Worm (Caenorhabditis elegans) whole organism, L4 larva: ENCODE data around the gene oig-8.

ENCODE experiments used
- ZK546.5 ChIP-seq, 2 experiments: sonication (generic microtip); optimal IDR thresholded peaks; 2 replicates each; lab custom pipeline; 2017; ENCODE audit warnings: missing biosample characterization in 2 of 2, missing genetic modification characterization in 2 of 2
- jun-1 ChIP-seq: fragments of 150-350 bp; optimal IDR thresholded peaks from 2 replicates; lab custom pipeline; 2014; ENCODE audit warnings: missing biosample characterization, missing genetic modification reagents, missing genetic modification characterization
- lin-39 ChIP-seq: fragments of 150-350 bp; optimal IDR thresholded peaks from 2 replicates; lab custom pipeline; 2014; ENCODE audit warnings: missing biosample characterization, missing genetic modification reagents, missing genetic modification characterization

DNA sequence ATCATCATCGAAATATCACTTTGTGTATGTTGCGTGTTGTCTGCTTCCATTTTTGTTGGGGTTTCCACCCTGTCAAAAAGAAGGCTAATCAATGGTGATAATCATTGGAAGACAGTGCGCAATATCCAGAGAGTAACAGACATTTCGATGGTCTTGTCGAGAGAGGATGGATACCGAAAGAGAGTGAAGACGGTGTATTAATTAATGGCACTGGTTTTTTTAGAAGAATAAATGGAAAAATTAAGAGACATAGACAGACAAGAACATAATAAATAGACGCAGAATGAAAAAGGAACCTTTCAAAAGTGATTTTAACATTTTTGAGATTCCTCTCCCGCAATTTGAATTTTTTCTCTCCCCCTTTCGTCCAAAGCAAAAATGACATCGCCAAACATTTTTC lies 29.9 kb downstream of the oig-8 start:
- TF ChIP-seq lin-39 (tag; lab: Kevin White, UChicago) (no peak), ZK546.5 (tag; optimal IDR thresholded peaks at IDR 0.05; lab: Kevin White, UChicago) (no peak), jun-1 (tag; lab: Kevin White, UChicago) (no peak)
